Worm (Caenorhabditis elegans) whole organism, mixed stage, embryonic: ENCODE results near the gene alh-9.
A peak's percentile ranks its signal among the peaks of the same experiment; 100 is the strongest.

Experiments
- M03D4.4 ChIP-seq: sonication (generic microtip); optimal IDR thresholded peaks from 2 replicates; lab custom pipeline; 2017; ENCODE audit warnings: mild to moderate bottlenecking, missing genetic modification characterization, missing compliant biosample characterization
- bed-3 ChIP-seq: fragments of 200-800 bp; sonication (Bioruptor generic); optimal IDR thresholded peaks from 3 replicates; lab custom pipeline; 2018; ENCODE audit warnings: mild to moderate bottlenecking, missing genetic modification characterization, moderate library complexity, missing compliant biosample characterization
- blmp-1 ChIP-seq: fragments of 150-350 bp; optimal IDR thresholded peaks from 2 replicates; lab custom pipeline; 2014; ENCODE audit warnings: missing biosample characterization, missing genetic modification characterization
- ceh-39 ChIP-seq: fragments of 150-350 bp; optimal IDR thresholded peaks from 2 replicates; lab custom pipeline; 2014; ENCODE audit warnings: missing biosample characterization, missing genetic modification characterization
- ceh-43 ChIP-seq: fragments of 200-800 bp; sonication (Bioruptor generic); optimal IDR thresholded peaks from 2 replicates; lab custom pipeline; 2018; ENCODE audit warnings: mild to moderate bottlenecking, missing genetic modification characterization, moderate library complexity, missing compliant biosample characterization
- ceh-83 ChIP-seq: fragments of 200-800 bp; sonication (Bioruptor generic); optimal IDR thresholded peaks from 2 replicates; lab custom pipeline; 2018; ENCODE audit warnings: mild to moderate bottlenecking, missing genetic modification characterization, missing compliant biosample characterization
- ces-1 ChIP-seq: fragments of 150-350 bp; optimal IDR thresholded peaks from 2 replicates; lab custom pipeline; 2014; ENCODE audit warnings: missing biosample characterization, missing genetic modification reagents, missing genetic modification characterization
- drap-1 ChIP-seq: fragments of 200-800 bp; sonication (Bioruptor generic); optimal IDR thresholded peaks from 3 replicates; lab custom pipeline; 2018; ENCODE audit warnings: mild to moderate bottlenecking, missing genetic modification characterization, missing compliant biosample characterization
- elt-1 ChIP-seq: sonication (generic microtip); optimal IDR thresholded peaks from 2 replicates; lab custom pipeline; 2017; ENCODE audit warnings: missing genetic modification characterization, mild to moderate bottlenecking, missing compliant biosample characterization, antibody characterized with exemption, moderate library complexity, borderline replicate concordance; ENCODE audit not compliant: insufficient read depth
- elt-3 ChIP-seq: fragments of 150-350 bp; optimal IDR thresholded peaks from 2 replicates; lab custom pipeline; 2014; ENCODE audit warnings: missing biosample characterization, missing genetic modification characterization
- flh-1 ChIP-seq: fragments of 200-800 bp; sonication (Bioruptor generic); optimal IDR thresholded peaks from 2 replicates; lab custom pipeline; 2018; ENCODE audit warnings: mild to moderate bottlenecking, missing genetic modification characterization, moderate library complexity, missing compliant biosample characterization
- ham-2 ChIP-seq: fragments of 200-800 bp; sonication (Bioruptor generic); optimal IDR thresholded peaks from 2 replicates; lab custom pipeline; 2018; ENCODE audit warnings: mild to moderate bottlenecking, missing genetic modification characterization, missing compliant biosample characterization
- hlh-1 ChIP-seq: fragments of 150-350 bp; optimal IDR thresholded peaks from 2 replicates; lab custom pipeline; 2014; ENCODE audit warnings: missing biosample characterization, missing genetic modification reagents, missing genetic modification characterization
- lin-13 ChIP-seq: fragments of 150-350 bp; optimal IDR thresholded peaks from 2 replicates; lab custom pipeline; 2014; ENCODE audit warnings: missing biosample characterization, missing genetic modification characterization
- lin-32 ChIP-seq: fragments of 200-800 bp; sonication (Bioruptor generic); optimal IDR thresholded peaks from 2 replicates; lab custom pipeline; 2018; ENCODE audit warnings: mild to moderate bottlenecking, missing genetic modification characterization, missing compliant biosample characterization
- lsy-2 ChIP-seq: fragments of 150-350 bp; optimal IDR thresholded peaks from 2 replicates; lab custom pipeline; 2014; ENCODE audit warnings: missing biosample characterization, missing genetic modification characterization
- mab-5 ChIP-seq: fragments of 150-350 bp; optimal IDR thresholded peaks from 2 replicates; lab custom pipeline; 2014; ENCODE audit warnings: missing biosample characterization, missing genetic modification characterization
- mep-1 ChIP-seq: fragments of 150-350 bp; optimal IDR thresholded peaks from 2 replicates; lab custom pipeline; 2017; ENCODE audit warnings: missing biosample characterization, missing genetic modification reagents, missing genetic modification characterization, inconsistent platforms
- mls-2 ChIP-seq: sonication (generic microtip); optimal IDR thresholded peaks from 2 replicates; lab custom pipeline; 2016; ENCODE audit warnings: mild to moderate bottlenecking, missing genetic modification characterization, moderate library complexity, missing compliant biosample characterization
- nhr-12 ChIP-seq: fragments of 150-350 bp; optimal IDR thresholded peaks from 2 replicates; lab custom pipeline; 2014; ENCODE audit warnings: missing biosample characterization, missing genetic modification characterization
- nhr-2 ChIP-seq: fragments of 150-350 bp; optimal IDR thresholded peaks from 2 replicates; lab custom pipeline; 2014; ENCODE audit warnings: missing biosample characterization, missing genetic modification characterization
- nhr-28 ChIP-seq: fragments of 150-350 bp; optimal IDR thresholded peaks from 2 replicates; lab custom pipeline; 2014; ENCODE audit warnings: missing biosample characterization, missing genetic modification characterization
- nhr-76 ChIP-seq: sonication (generic microtip); optimal IDR thresholded peaks from 2 replicates; lab custom pipeline; 2017; ENCODE audit warnings: missing biosample characterization, missing genetic modification characterization
- pha-4 ChIP-seq: fragments of 150-350 bp; optimal IDR thresholded peaks from 2 replicates; lab custom pipeline; 2018; ENCODE audit warnings: missing biosample characterization, missing genetic modification reagents, missing genetic modification characterization
- snpc-4 ChIP-seq: fragments of 150-350 bp; optimal IDR thresholded peaks from 2 replicates; lab custom pipeline; 2014; ENCODE audit warnings: missing biosample characterization, missing genetic modification characterization
- sptf-1 ChIP-seq: sonication (generic microtip); optimal IDR thresholded peaks from 2 replicates; lab custom pipeline; 2017; ENCODE audit warnings: mild to moderate bottlenecking, missing genetic modification characterization, moderate library complexity, missing compliant biosample characterization
- tbx-8 ChIP-seq: fragments of 200-800 bp; sonication (Bioruptor generic); optimal IDR thresholded peaks from 2 replicates; lab custom pipeline; 2018; ENCODE audit warnings: mild to moderate bottlenecking, missing genetic modification characterization, moderate library complexity, missing compliant biosample characterization
- unc-120 ChIP-seq: sonication (generic microtip); optimal IDR thresholded peaks from 2 replicates; lab custom pipeline; 2017; ENCODE audit warnings: missing genetic modification characterization, missing compliant biosample characterization; ENCODE audit not compliant: poor library complexity, severe bottlenecking
- unc-39 ChIP-seq: fragments of 150-350 bp; optimal IDR thresholded peaks from 2 replicates; lab custom pipeline; 2014; ENCODE audit warnings: missing biosample characterization, missing genetic modification characterization
- unc-62 ChIP-seq: fragments of 150-350 bp; optimal IDR thresholded peaks from 2 replicates; lab custom pipeline; 2014; ENCODE audit warnings: missing biosample characterization, missing genetic modification reagents, missing genetic modification characterization
- ztf-11 ChIP-seq: fragments of 150-350 bp; optimal IDR thresholded peaks from 2 replicates; lab custom pipeline; 2014; ENCODE audit warnings: missing biosample characterization, missing genetic modification characterization

alh-9 gene

DNA sequence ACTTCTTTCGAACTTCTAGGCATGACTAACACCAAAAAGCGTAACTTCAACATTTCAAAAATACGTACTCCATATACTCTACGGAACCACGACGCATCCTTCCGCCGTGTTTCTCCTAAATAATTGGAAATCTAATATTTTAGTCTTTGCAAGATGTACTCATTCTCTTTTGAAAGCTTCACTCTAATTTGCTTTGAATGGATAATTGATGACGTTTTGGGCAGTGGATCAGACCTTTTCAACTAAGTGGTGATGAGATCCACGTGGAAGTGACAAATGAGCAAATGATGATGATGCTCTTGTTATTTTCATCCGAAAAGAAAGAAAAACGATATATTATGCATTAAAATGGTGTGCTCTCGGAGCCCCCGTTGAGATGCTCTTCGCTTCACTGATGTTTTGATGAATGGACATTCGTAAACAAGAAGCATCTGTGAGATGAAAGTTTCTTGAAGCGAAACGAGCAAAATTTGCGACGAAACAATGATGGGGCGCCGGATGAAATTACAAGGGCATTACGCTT lies 31.3 kb upstream of the alh-9 start:
- TF ChIP-seq unc-62 (GFP tag; lab: Kevin White, UChicago) (peak; percentile 15), ztf-11 (no peak)
- TF ChIP-seq, all 35 proteins: peak for 1

DNA sequence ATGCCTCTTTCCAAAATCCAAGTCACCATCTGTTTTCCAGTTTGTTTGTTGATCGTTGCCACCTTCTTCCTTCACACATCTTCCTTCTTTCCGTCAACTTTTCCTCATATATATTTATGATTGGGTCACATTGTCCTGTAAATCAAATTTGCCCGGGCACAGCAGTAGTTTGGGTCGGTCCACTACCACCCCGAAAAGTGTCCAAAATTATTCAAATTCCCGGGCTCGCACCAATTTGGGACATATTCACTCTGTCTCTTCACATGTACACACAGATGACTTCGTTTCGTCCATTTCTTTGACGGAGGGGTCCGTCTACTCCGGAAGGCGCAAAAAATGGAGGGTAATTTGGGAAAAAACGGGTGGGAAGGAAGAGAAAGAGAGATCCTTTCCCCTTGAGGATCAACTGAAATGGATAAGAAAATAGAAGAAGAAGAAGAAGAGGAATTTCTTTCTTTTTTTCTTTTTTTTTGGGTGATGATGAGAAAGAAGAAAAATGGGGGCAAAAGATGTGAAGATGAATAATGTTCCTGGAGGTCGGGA lies 28.9 kb upstream of the alh-9 start:
- no peak for TF ChIP-seq mab-5 (tag; lab: Kevin White, UChicago)
- TF ChIP-seq ces-1 = peak; percentile 88
- no peak for TF ChIP-seq ceh-43 (GFP tag; lab: Kevin White, UChicago)
- no peak for TF ChIP-seq ceh-83 (GFP tag; lab: Kevin White, UChicago)
- TF ChIP-seq, all 35 proteins: peak for 1

DNA sequence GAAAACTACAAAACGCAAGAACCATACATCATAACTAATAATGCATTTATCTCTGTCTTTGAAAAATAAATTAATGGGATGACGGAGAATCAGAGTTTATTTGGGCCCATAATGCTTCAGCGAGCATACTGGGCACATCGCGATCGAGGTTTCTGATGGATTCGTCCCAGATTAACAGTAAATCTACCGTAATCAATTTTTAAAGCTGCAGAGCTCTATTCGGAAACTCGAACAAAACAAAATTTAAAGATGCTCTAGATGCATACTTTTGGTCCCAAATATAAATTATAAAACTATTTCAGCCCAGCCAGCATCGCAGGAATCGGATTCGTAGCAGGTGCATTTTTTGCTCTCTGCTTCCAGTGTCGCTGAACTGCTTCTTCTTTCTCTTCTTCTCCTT lies 27.8 kb upstream of the alh-9 start:
- TF ChIP-seq ceh-83 (GFP tag; lab: Kevin White, UChicago) = no peak
- TF ChIP-seq ceh-39 (tag; lab: Kevin White, UChicago) = no peak
- TF ChIP-seq, all 35 proteins: peak for 0

DNA sequence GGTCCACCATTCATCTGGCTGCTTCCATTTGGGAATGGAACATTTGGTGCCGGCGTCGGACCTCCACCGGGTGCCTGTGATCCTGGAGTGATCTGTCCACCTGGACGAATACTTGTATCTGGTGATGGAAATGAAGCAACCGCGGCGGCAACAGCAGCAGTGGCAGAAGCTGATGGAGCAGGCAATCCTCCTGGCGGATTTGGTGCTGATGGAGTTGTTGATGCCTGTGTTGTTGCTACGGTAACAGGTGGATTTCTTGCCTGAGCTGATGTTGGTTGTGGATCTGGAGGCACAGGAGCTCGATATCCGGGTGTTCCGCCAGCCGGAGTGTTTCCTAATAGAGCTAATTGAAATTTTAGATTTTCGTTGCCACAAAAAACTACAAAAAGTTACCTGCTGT lies 23.4 kb upstream of the alh-9 start:
- TF ChIP-seq unc-39 (no peak), lin-13 (no peak), nhr-12 (tag; lab: Kevin White, UChicago) (no peak), snpc-4 (tag; lab: Kevin White, UChicago) (no peak), unc-62 (GFP tag; lab: Kevin White, UChicago) (no peak), lin-32 (GFP tag; lab: Kevin White, UChicago) (no peak), elt-3 (tag; lab: Kevin White, UChicago) (no peak), ces-1 (no peak), mep-1 (no peak), blmp-1 (no peak), drap-1 (no peak), elt-1 (tag; lab: Kevin White, UChicago) (no peak), hlh-1 (tag; lab: Kevin White, UChicago) (no peak), ceh-39 (tag; lab: Kevin White, UChicago) (no peak), mls-2 (tag; lab: Kevin White, UChicago) (no peak), bed-3 (GFP tag; lab: Kevin White, UChicago) (no peak)

DNA sequence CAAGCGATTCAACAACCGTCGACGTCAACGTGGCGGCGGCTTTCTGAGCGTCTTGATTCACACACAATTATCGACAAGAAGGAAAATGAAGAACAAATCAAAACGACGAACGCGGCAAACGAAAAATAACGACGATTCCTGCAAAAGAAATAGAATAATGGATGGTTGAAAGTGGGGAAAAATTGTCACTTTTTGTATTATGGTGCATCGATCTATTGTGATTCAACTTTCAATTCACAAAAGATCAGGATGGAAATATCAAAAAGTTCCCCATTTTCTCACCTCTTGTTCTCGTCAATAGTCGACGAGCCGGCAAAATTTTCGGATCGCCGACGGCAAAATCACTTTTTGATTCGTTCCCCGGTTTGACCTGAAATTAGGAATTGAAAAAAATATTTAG lies 22.4 kb upstream of the alh-9 start, which contains the start of the genes R12B2.13 and mdt-15:
Gene R12B2.13, minus strand, starts transcription at position 101 of the 400 bp plus-strand sequence.
Gene mdt-15, minus strand, starts transcription at position 376 of the 400 bp plus-strand sequence.
- no peak for TF ChIP-seq ceh-43 (GFP tag; lab: Kevin White, UChicago)
- TF ChIP-seq hlh-1 (tag; lab: Kevin White, UChicago) = no peak
- TF ChIP-seq unc-120 (tag; lab: Kevin White, UChicago) = no peak
- TF ChIP-seq ceh-83 (GFP tag; lab: Kevin White, UChicago) = no peak
- TF ChIP-seq ces-1 = no peak
- no peak for TF ChIP-seq nhr-76 (tag; lab: Kevin White, UChicago)
- no peak for TF ChIP-seq ceh-39 (tag; lab: Kevin White, UChicago)
- no peak for TF ChIP-seq lsy-2
- no peak for TF ChIP-seq sptf-1
- no peak for TF ChIP-seq mab-5 (tag; lab: Kevin White, UChicago)
- no peak for TF ChIP-seq pha-4 (tag; lab: Kevin White, UChicago)
- no peak for TF ChIP-seq lin-13
- TF ChIP-seq flh-1 (GFP tag; lab: Kevin White, UChicago) = no peak
- no peak for TF ChIP-seq ham-2
- TF ChIP-seq mep-1 = no peak
- TF ChIP-seq unc-62 (GFP tag; lab: Kevin White, UChicago) = no peak
- no peak for TF ChIP-seq elt-1 (tag; lab: Kevin White, UChicago)

DNA sequence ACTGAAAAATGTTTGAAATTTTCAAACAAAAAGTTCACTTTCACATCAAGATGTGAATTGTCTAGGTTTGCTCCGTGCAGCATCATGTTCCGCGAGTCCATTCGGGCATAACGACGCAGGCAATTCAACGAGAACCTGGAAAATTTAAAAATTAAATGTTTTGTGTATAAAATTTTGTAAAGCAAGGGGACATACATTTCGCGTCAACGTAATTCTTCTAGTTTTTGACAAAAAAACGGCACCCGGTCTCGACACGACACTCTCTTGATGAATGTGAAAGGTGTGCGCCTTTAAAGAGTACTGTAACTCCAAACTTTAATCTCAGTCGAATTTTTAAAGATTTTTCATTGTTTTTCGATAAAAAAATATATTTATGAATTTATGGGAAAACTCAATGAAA lies 21.8 kb upstream of the alh-9 start, which contains the start of gene R12B2.6:
Gene R12B2.6, minus strand, starts transcription at position 101 of the 400 bp plus-strand sequence.
- TF ChIP-seq tbx-8 (GFP tag; lab: Kevin White, UChicago) (no peak), nhr-2 (tag; lab: Kevin White, UChicago) (no peak), unc-39 (no peak), M03D4.4 (no peak), nhr-28 (tag; lab: Kevin White, UChicago) (no peak), ztf-11 (no peak), ces-1 (no peak), bed-3 (GFP tag; lab: Kevin White, UChicago) (no peak), ceh-43 (GFP tag; lab: Kevin White, UChicago) (no peak), sptf-1 (no peak), pha-4 (tag; lab: Kevin White, UChicago) (no peak), ceh-83 (GFP tag; lab: Kevin White, UChicago) (no peak), mep-1 (no peak), elt-1 (tag; lab: Kevin White, UChicago) (no peak), lin-13 (no peak)
